Fruit fly (Drosophila melanogaster): Measurements from ENCODE around the gene mew.

mew gene

DNA sequence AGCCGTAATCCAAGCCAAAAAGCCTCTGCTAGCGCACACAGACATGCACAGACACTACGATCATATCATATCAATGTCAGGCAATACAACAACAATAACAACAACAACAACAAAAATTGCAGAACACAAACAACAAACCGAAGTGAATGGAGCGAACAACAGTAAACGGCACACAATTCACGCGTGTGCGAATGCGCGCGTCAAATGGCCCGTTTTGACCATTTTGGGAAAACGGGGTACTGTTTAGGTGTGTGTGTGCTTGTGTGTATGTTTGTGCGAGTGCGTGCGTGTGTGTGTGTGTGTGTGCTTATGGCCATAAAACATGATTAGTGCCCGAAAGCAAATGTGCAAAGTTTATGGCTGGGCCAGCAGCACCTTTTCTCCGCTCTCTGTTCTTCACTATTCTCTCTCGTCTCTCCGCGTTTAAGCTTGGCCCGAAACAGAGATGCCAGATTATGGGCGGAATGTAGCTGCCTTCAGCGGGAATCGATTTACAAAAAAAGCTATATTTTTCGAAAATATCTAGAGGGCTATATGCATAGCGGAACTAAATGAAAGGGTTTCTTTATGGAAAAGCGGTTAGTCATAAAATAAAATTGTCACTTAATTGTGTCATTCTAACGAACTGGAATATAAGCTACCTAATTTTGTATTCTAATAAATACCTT, 42.7 kb upstream of the mew start (continued):
- no peak for TF ChIP-seq sens-2 (GFP tag; IDR thresholded peaks at IDR 0.05)
- TF ChIP-seq Lim3 (GFP tag; IDR thresholded peaks at IDR 0.05) = no peak
- TF ChIP-seq kni (GFP tag; optimal IDR thresholded peaks at IDR 0.05) = peak; percentile 35
- no peak for TF ChIP-seq Dref (GFP tag; IDR thresholded peaks at IDR 0.05)
- 0 out of 2 replicates have a peak, but pooled peaks have one; percentile 34 for TF ChIP-seq CG4360 (GFP tag; IDR thresholded peaks at IDR 0.05)
- peak; percentile 21 for TF ChIP-seq mirr (GFP tag; optimal IDR thresholded peaks at IDR 0.05)
- TF ChIP-seq CG12769 (tag; optimal IDR thresholded peaks at IDR 0.05) = peak; percentile 71
- no peak for TF ChIP-seq abd-A (tag; optimal IDR thresholded peaks at IDR 0.05)
- TF ChIP-seq Dbx (GFP tag; IDR thresholded peaks at IDR 0.05) = no peak
- no peak for TF ChIP-seq CG5953 (GFP tag; IDR thresholded peaks at IDR 0.05)
- no peak for TF ChIP-seq mam (GFP tag; optimal IDR thresholded peaks at IDR 0.05)
- no peak for TF ChIP-seq croc (GFP tag; conservative IDR thresholded peaks at IDR 0.05)
- TF ChIP-seq CG3726 (GFP tag; IDR thresholded peaks at IDR 0.05) = no peak
- peak in 1 of 2 experiments; percentile 9 for TF ChIP-seq Eip74EF (GFP tag; optimal IDR thresholded peaks at IDR 0.05)
- peak in 1 of 2 experiments; percentile 62 for TF ChIP-seq Trl (optimal IDR thresholded peaks at IDR 0.05)
- TF ChIP-seq Trl (GFP tag; optimal IDR thresholded peaks at IDR 0.05) = no peak
- TF ChIP-seq vvl (GFP tag; IDR thresholded peaks at IDR 0.05) = 0 out of 2 replicates have a peak, but pooled peaks have one; percentile 8
- TF ChIP-seq CG13287 (GFP tag; IDR thresholded peaks at IDR 0.05; ENCODE audit: partially characterized antibody) = no peak; the same call in 1 of the 2 replicates
- TF ChIP-seq cg (GFP tag; optimal IDR thresholded peaks at IDR 0.05) = peak; percentile 69
- TF ChIP-seq luna (GFP tag; optimal IDR thresholded peaks at IDR 0.05) = no peak
- peak; percentile 37 for TF ChIP-seq sd (tag; optimal IDR thresholded peaks at IDR 0.05)
- TF ChIP-seq Hr78 (GFP tag; optimal IDR thresholded peaks at IDR 0.05) = peak in 1 of 2 experiments; percentile 21
- TF ChIP-seq CG9876 (GFP tag; optimal IDR thresholded peaks at IDR 0.05) = no peak
- TF ChIP-seq jing (GFP tag; optimal IDR thresholded peaks at IDR 0.05) = no peak

DNA sequence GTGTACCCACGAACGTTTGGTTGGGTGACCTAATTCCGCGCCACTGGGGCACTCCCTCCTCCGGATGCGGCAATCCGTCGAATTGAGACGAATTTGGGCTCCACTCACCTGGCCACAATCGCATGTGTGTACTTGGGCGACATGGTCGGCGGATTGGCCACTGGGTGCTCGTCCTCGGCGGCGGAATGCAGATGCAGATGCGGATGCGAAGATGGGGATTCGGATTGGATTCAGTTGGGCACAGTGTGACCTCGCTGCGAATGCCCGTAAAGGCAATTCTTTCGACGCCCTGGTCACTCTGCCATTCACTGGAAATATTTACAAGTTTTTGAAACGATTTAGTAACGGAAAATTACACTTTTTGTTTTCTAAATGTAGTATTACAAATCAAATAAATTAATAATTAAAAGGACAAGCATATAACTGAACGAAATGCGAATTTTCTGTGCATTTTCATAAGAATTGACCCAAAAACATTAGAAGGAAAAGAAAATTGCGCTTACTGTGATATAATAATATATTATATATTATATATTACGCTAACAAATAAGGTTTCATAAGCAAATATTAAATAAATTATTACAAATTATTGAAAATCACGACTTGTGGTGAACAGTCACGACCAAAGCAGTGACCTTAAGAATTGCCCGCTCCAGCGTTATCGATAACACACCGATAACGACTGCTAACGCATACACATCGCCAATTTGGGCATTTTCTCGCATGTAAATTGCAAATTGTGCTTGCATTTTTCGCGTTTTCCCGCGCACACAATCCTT, 38.3 kb upstream of the mew start, which contains the start of gene CG1622:
TSS of gene CG1622 (plus strand) at position 678 of the 779 bp plus-strand sequence.
- no peak for TF ChIP-seq ttk (GFP tag; IDR thresholded peaks at IDR 0.05)
- TF ChIP-seq C15 (GFP tag; IDR thresholded peaks at IDR 0.05) = no peak
- no peak for TF ChIP-seq croc (GFP tag; conservative IDR thresholded peaks at IDR 0.05)
- TF ChIP-seq CG3281 (GFP tag; optimal IDR thresholded peaks at IDR 0.05) = peak; percentile 1
- TF ChIP-seq E2f1 (GFP tag; IDR thresholded peaks at IDR 0.05) = peak; percentile 38; the same call in 1 of the 2 replicates
- TF ChIP-seq Opbp (GFP tag; IDR thresholded peaks at IDR 0.05; ENCODE audit: partially characterized antibody) = 0 out of 3 replicates have a peak, but pooled peaks have one; percentile 32
- no peak for TF ChIP-seq CG33213 (GFP tag; optimal IDR thresholded peaks at IDR 0.05)
- TF ChIP-seq CG9215 (GFP tag; IDR thresholded peaks at IDR 0.05) = peak; percentile 18; the same call in 1 of the 2 replicates
- 0 out of 4 replicates have a peak, but pooled peaks have one; percentile 31 for TF ChIP-seq chinmo (GFP tag; IDR thresholded peaks at IDR 0.05; ENCODE audit: partially characterized antibody)
- TF ChIP-seq Oli (tag; optimal IDR thresholded peaks at IDR 0.05) = peak; percentile 13
- TF ChIP-seq Hr3 (GFP tag; optimal IDR thresholded peaks at IDR 0.05) = peak; percentile 38
- TF ChIP-seq CG18476 (GFP tag; optimal IDR thresholded peaks at IDR 0.05) = no peak
- TF ChIP-seq Sin3A (optimal IDR thresholded peaks at IDR 0.05) = no peak
- TF ChIP-seq CG2120 (GFP tag; optimal IDR thresholded peaks at IDR 0.05) = peak; percentile 25
- peak; percentile 40 for TF ChIP-seq CG18262 (tag; optimal IDR thresholded peaks at IDR 0.05)
- TF ChIP-seq CG15514 (GFP tag; optimal IDR thresholded peaks at IDR 0.05) = peak; percentile 40
- peak; percentile 56 for TF ChIP-seq CG10543 (GFP tag; optimal IDR thresholded peaks at IDR 0.05)
- no peak for TF ChIP-seq dm (GFP tag; optimal IDR thresholded peaks at IDR 0.05)
- no peak for TF ChIP-seq chm (GFP tag; IDR thresholded peaks at IDR 0.05)
- peak; percentile 97 for TF ChIP-seq CG3995 (GFP tag; optimal IDR thresholded peaks at IDR 0.05)
- TF ChIP-seq CG7357 (GFP tag; IDR thresholded peaks at IDR 0.05) = no peak
- peak; percentile 3 for TF ChIP-seq CG9437 (GFP tag; optimal IDR thresholded peaks at IDR 0.05)
- peak; percentile 59 for TF ChIP-seq CG12659 (GFP tag; optimal IDR thresholded peaks at IDR 0.05)
- TF ChIP-seq CG13296 (GFP tag; optimal IDR thresholded peaks at IDR 0.05) = no peak
- no peak for TF ChIP-seq Side (GFP tag; optimal IDR thresholded peaks at IDR 0.05)
- peak; percentile 71 for TF ChIP-seq NFAT (GFP tag; IDR thresholded peaks at IDR 0.05)
